Fruit fly (Drosophila melanogaster) whole organism, embryonic: Measurements from ENCODE around the gene dnc.

Source experiments
- Ada2b ChIP-seq: fragments of 200-800 bp; sonication (Bioruptor generic); IDR thresholded peaks from 2 replicates; pipeline ENCODE4 v1.3.6; 2022; ENCODE audit warnings: missing biosample characterization, missing genetic modification characterization
- Antp ChIP-seq: fragments of 200-800 bp; sonication (Bioruptor generic); optimal IDR thresholded peaks from 3 replicates; lab custom pipeline; 2016; ENCODE audit warnings: missing biosample characterization, missing genetic modification characterization
- Bgb ChIP-seq: fragments of 200-800 bp; sonication (Bioruptor generic); IDR thresholded peaks from 2 replicates; pipeline ENCODE4 v1.3.6; 2022; ENCODE audit warnings: missing biosample characterization, missing genetic modification characterization; ENCODE audit not compliant: partially characterized antibody
- CG10654 ChIP-seq: fragments of 200-800 bp; sonication (Bioruptor generic); optimal IDR thresholded peaks from 2 replicates; lab custom pipeline; 2016; ENCODE audit warnings: missing biosample characterization, missing genetic modification characterization
- CG11085 ChIP-seq: fragments of 200-800 bp; sonication (Bioruptor generic); IDR thresholded peaks from 2 replicates; pipeline ENCODE4 v1.3.6; 2022; ENCODE audit warnings: missing biosample characterization, missing genetic modification characterization
- CG11560 ChIP-seq: fragments of 200-800 bp; sonication (Bioruptor generic); IDR thresholded peaks from 3 replicates; pipeline ENCODE4 v1.3.6; 2022; ENCODE audit warnings: missing biosample characterization, missing genetic modification characterization
- CG11696 ChIP-seq: fragments of 200-800 bp; sonication (Bioruptor generic); IDR thresholded peaks from 2 replicates; pipeline ENCODE4 v1.3.6; 2022; ENCODE audit warnings: missing biosample characterization, missing genetic modification characterization
- CG13424 ChIP-seq: fragments of 200-800 bp; sonication (Bioruptor generic); optimal IDR thresholded peaks from 2 replicates; lab custom pipeline; 2019; ENCODE audit warnings: missing biosample characterization, mild to moderate bottlenecking, missing genetic modification characterization, moderate library complexity
- CG13894 ChIP-seq: fragments of 200-800 bp; sonication (Bioruptor generic); optimal IDR thresholded peaks from 3 replicates; lab custom pipeline; 2018; ENCODE audit warnings: missing biosample characterization, mild to moderate bottlenecking, missing genetic modification characterization, moderate library complexity
- CG2202 ChIP-seq: fragments of 200-800 bp; sonication (Bioruptor generic); optimal IDR thresholded peaks from 2 replicates; lab custom pipeline; 2018; ENCODE audit warnings: missing biosample characterization, mild to moderate bottlenecking, missing genetic modification characterization
- CG30403 ChIP-seq: fragments of 200-800 bp; sonication (Bioruptor generic); optimal IDR thresholded peaks from 3 replicates; lab custom pipeline; 2016; ENCODE audit warnings: missing biosample characterization, missing genetic modification characterization
- CG31224 ChIP-seq: fragments of 200-800 bp; sonication (Bioruptor generic); IDR thresholded peaks from 2 replicates; pipeline ENCODE4 v1.3.6; 2022; ENCODE audit warnings: missing biosample characterization, missing genetic modification characterization
- CG34376 ChIP-seq: fragments of 200-800 bp; sonication (Bioruptor generic); optimal IDR thresholded peaks from 2 replicates; lab custom pipeline; 2018; ENCODE audit warnings: missing biosample characterization, mild to moderate bottlenecking, missing genetic modification characterization
- CG4328 ChIP-seq: fragments of 200-800 bp; sonication (Bioruptor generic); optimal IDR thresholded peaks from 3 replicates; lab custom pipeline; 2017; ENCODE audit warnings: missing biosample characterization, missing genetic modification reagents, missing genetic modification characterization
- CG5180 ChIP-seq: fragments of 200-800 bp; sonication (Bioruptor generic); optimal IDR thresholded peaks from 3 replicates; lab custom pipeline; 2017; ENCODE audit warnings: missing biosample characterization, missing genetic modification characterization, mild to moderate bottlenecking, moderate library complexity, missing genetic modification reagents
- CG5245 ChIP-seq: fragments of 200-800 bp; sonication (Bioruptor generic); optimal IDR thresholded peaks from 3 replicates; lab custom pipeline; 2016; ENCODE audit warnings: missing biosample characterization, missing genetic modification characterization
- CG6254 ChIP-seq: fragments of 200-800 bp; sonication (Bioruptor generic); optimal IDR thresholded peaks from 3 replicates; lab custom pipeline; 2017; ENCODE audit warnings: mild to moderate bottlenecking, missing biosample characterization, missing genetic modification reagents, missing genetic modification characterization
- CG7271 ChIP-seq: fragments of 200-800 bp; sonication (Bioruptor generic); optimal IDR thresholded peaks from 2 replicates; lab custom pipeline; 2018; ENCODE audit warnings: missing biosample characterization, mild to moderate bottlenecking, missing genetic modification characterization, moderate library complexity
- CG8765 ChIP-seq: fragments of 200-800 bp; sonication (Bioruptor generic); IDR thresholded peaks from 2 replicates; pipeline ENCODE4 v1.3.6; 2022; ENCODE audit warnings: missing biosample characterization, missing genetic modification characterization
- CG9609 ChIP-seq: fragments of 200-800 bp; sonication (Bioruptor generic); optimal IDR thresholded peaks from 3 replicates; lab custom pipeline; 2016; ENCODE audit warnings: missing biosample characterization, missing genetic modification characterization
- CoRest ChIP-seq: fragments of 200-800 bp; sonication (Bioruptor generic); optimal IDR thresholded peaks from 3 replicates; lab custom pipeline; 2018; ENCODE audit warnings: missing biosample characterization, mild to moderate bottlenecking, missing genetic modification characterization, moderate library complexity
- Drgx ChIP-seq: fragments of 200-800 bp; sonication (Bioruptor generic); IDR thresholded peaks from 2 replicates; pipeline ENCODE4 v1.3.6; 2022; ENCODE audit warnings: missing biosample characterization, missing genetic modification characterization
- ERR ChIP-seq: fragments of 200-800 bp; sonication (Bioruptor generic); optimal IDR thresholded peaks from 2 replicates; lab custom pipeline; 2016; ENCODE audit warnings: missing biosample characterization, missing genetic modification characterization
- HmgZ ChIP-seq: fragments of 200-800 bp; sonication (Bioruptor generic); optimal IDR thresholded peaks from 2 replicates; lab custom pipeline; 2018; ENCODE audit warnings: missing biosample characterization, mild to moderate bottlenecking, missing genetic modification characterization
- Mrtf ChIP-seq: fragments of 200-800 bp; sonication (Bioruptor generic); IDR thresholded peaks from 3 replicates; pipeline ENCODE4 v1.3.6; 2022; ENCODE audit warnings: missing biosample characterization, missing genetic modification characterization
- Ptx1 ChIP-seq: fragments of 200-800 bp; sonication (Bioruptor generic); IDR thresholded peaks from 2 replicates; pipeline ENCODE4 v1.3.6; 2022; ENCODE audit warnings: missing biosample characterization, missing genetic modification characterization
- Rfx ChIP-seq: fragments of 200-800 bp; sonication (Bioruptor generic); IDR thresholded peaks from 2 replicates; pipeline ENCODE4 v1.3.6; 2022; ENCODE audit warnings: missing biosample characterization, missing genetic modification characterization
- YL-1 ChIP-seq: fragments of 200-800 bp; sonication (Bioruptor generic); optimal IDR thresholded peaks from 3 replicates; lab custom pipeline; 2017; ENCODE audit warnings: missing biosample characterization, mild to moderate bottlenecking, missing genetic modification characterization
- ara ChIP-seq: fragments of 200-800 bp; sonication (Bioruptor generic); IDR thresholded peaks from 2 replicates; pipeline ENCODE4 v1.3.6; 2022; ENCODE audit warnings: missing biosample characterization, missing genetic modification characterization
- ase ChIP-seq: fragments of 200-800 bp; sonication (Bioruptor generic); IDR thresholded peaks from 3 replicates; pipeline ENCODE4 v1.3.6; 2022; ENCODE audit warnings: missing biosample characterization, missing genetic modification characterization
- cas ChIP-seq: fragments of 200-800 bp; sonication (Bioruptor generic); IDR thresholded peaks from 2 replicates; pipeline ENCODE4 v1.3.6; 2022; ENCODE audit warnings: missing biosample characterization, missing genetic modification characterization
- cato ChIP-seq: fragments of 200-800 bp; sonication (Bioruptor generic); optimal IDR thresholded peaks from 2 replicates; lab custom pipeline; 2016; ENCODE audit warnings: missing biosample characterization, missing genetic modification characterization, borderline replicate concordance
- chinmo ChIP-seq: fragments of 200-800 bp; sonication (Bioruptor generic); IDR thresholded peaks from 4 replicates; pipeline ENCODE4 v1.3.6; 2022; ENCODE audit warnings: missing biosample characterization, missing genetic modification characterization; ENCODE audit not compliant: partially characterized antibody
- chm ChIP-seq: fragments of 200-800 bp; sonication (Bioruptor generic); IDR thresholded peaks from 2 replicates; pipeline ENCODE4 v1.3.6; 2022; ENCODE audit warnings: missing biosample characterization, missing genetic modification characterization
- disco-r ChIP-seq: fragments of 200-800 bp; sonication (Bioruptor generic); optimal IDR thresholded peaks from 2 replicates; lab custom pipeline; 2016; ENCODE audit warnings: missing biosample characterization, missing genetic modification characterization
- dmrt11E ChIP-seq: fragments of 200-800 bp; sonication (Bioruptor generic); optimal IDR thresholded peaks from 3 replicates; lab custom pipeline; 2018; ENCODE audit warnings: missing biosample characterization, mild to moderate bottlenecking, missing genetic modification characterization, moderate library complexity
- emc ChIP-seq: fragments of 200-800 bp; sonication (Bioruptor generic); optimal IDR thresholded peaks from 2 replicates; lab custom pipeline; 2016; ENCODE audit warnings: missing biosample characterization, missing genetic modification characterization
- en ChIP-seq: fragments of 200-800 bp; sonication (Bioruptor generic); optimal IDR thresholded peaks from 2 replicates; lab custom pipeline; 2016; ENCODE audit warnings: missing biosample characterization, missing genetic modification characterization
- grau ChIP-seq: fragments of 200-800 bp; optimal IDR thresholded peaks from 3 replicates; lab custom pipeline; 2019; ENCODE audit warnings: missing biosample characterization, mild to moderate bottlenecking, missing genetic modification characterization, moderate library complexity
- gsb-n ChIP-seq: fragments of 200-800 bp; sonication (Bioruptor generic); optimal IDR thresholded peaks from 3 replicates; lab custom pipeline; 2018; ENCODE audit warnings: missing biosample characterization, mild to moderate bottlenecking, missing genetic modification characterization
- mam ChIP-seq: fragments of 200-800 bp; sonication (Bioruptor generic); optimal IDR thresholded peaks from 3 replicates; lab custom pipeline; 2016; ENCODE audit warnings: missing biosample characterization, missing genetic modification characterization
- mirr ChIP-seq: fragments of 200-800 bp; sonication (Bioruptor generic); optimal IDR thresholded peaks from 3 replicates; lab custom pipeline; 2018; ENCODE audit warnings: missing biosample characterization, mild to moderate bottlenecking, missing genetic modification characterization
- nerfin-2 ChIP-seq: fragments of 200-800 bp; sonication (Bioruptor generic); IDR thresholded peaks from 2 replicates; pipeline ENCODE4 v1.3.6; 2022; ENCODE audit warnings: missing biosample characterization, missing genetic modification characterization; ENCODE audit not compliant: partially characterized antibody
- p53 ChIP-seq: fragments of 200-800 bp; sonication (Bioruptor generic); optimal IDR thresholded peaks from 2 replicates; lab custom pipeline; 2016; ENCODE audit warnings: missing biosample characterization, missing genetic modification characterization
- pho ChIP-seq: fragments of 200-800 bp; sonication (Bioruptor generic); optimal IDR thresholded peaks from 2 replicates; lab custom pipeline; 2016; ENCODE audit warnings: missing biosample characterization, missing genetic modification characterization
- so ChIP-seq: fragments of 200-800 bp; sonication (Bioruptor generic); IDR thresholded peaks from 3 replicates; pipeline ENCODE4 v1.3.6; 2022; ENCODE audit warnings: missing biosample characterization, missing genetic modification characterization
- sob ChIP-seq: fragments of 200-800 bp; sonication (Bioruptor generic); IDR thresholded peaks from 2 replicates; pipeline ENCODE4 v1.3.6; 2022; ENCODE audit warnings: missing biosample characterization, missing genetic modification characterization
- toy ChIP-seq: fragments of 200-800 bp; sonication (Bioruptor generic); IDR thresholded peaks from 2 replicates; pipeline ENCODE4 v1.3.6; 2022; ENCODE audit warnings: missing biosample characterization, missing genetic modification characterization
- trem ChIP-seq: fragments of 200-800 bp; optimal IDR thresholded peaks from 3 replicates; lab custom pipeline; 2019; ENCODE audit warnings: missing biosample characterization, mild to moderate bottlenecking, missing genetic modification characterization, moderate library complexity
- tx ChIP-seq: fragments of 200-800 bp; sonication (Bioruptor generic); optimal IDR thresholded peaks from 2 replicates; lab custom pipeline; 2016; ENCODE audit warnings: missing biosample characterization, missing genetic modification characterization
- z ChIP-seq: fragments of 200-800 bp; sonication (Bioruptor generic); IDR thresholded peaks from 3 replicates; pipeline ENCODE4 v1.3.6; 2022; ENCODE audit warnings: missing biosample characterization, missing genetic modification characterization

The dnc gene

dm6 chrX:3328980-3329379, 152.7 kb downstream of the dnc start (continued):
- TF ChIP-seq Mrtf (GFP tag; lab: Robert Waterston, UW), result peak; percentile 87
- TF ChIP-seq dmrt11E (tag; lab: Kevin White, UChicago), result no peak
- TF ChIP-seq HmgZ, result peak; percentile 65
- TF ChIP-seq en (GFP tag; lab: Kevin White, UChicago), result peak; percentile 10
- TF ChIP-seq Antp (GFP tag; lab: Kevin White, UChicago), result peak; percentile 60
- TF ChIP-seq Drgx (GFP tag; lab: Robert Waterston, UW), result peak; percentile 92
- 0 out of 3 replicates have a peak, but pooled peaks have one; percentile 21 for TF ChIP-seq z (GFP tag; lab: Robert Waterston, UW)
- TF ChIP-seq CG7271, result no peak
- TF ChIP-seq pho (GFP tag; lab: Kevin White, UChicago), result peak; percentile 65
- 0 out of 2 replicates have a peak, but pooled peaks have one; percentile 56 for TF ChIP-seq cas (GFP tag; lab: Robert Waterston, UW)
- TF ChIP-seq disco-r (GFP tag; lab: Kevin White, UChicago), result peak; percentile 23
- no peak for TF ChIP-seq Bgb (GFP tag; lab: Robert Waterston, UW)
- peak; percentile 67 for TF ChIP-seq mam (GFP tag; lab: Kevin White, UChicago)
- TF ChIP-seq toy (GFP tag; lab: Robert Waterston, UW), result peak; percentile 65; the same call in 1 of the 2 replicates
- peak; percentile 48 for TF ChIP-seq CG10654 (GFP tag; lab: Kevin White, UChicago)
- TF ChIP-seq so (GFP tag; lab: Robert Waterston, UW), result peak; percentile 89
- peak; percentile 67 for TF ChIP-seq mirr
- TF ChIP-seq CG11696, result peak; percentile 72
- TF ChIP-seq ase (GFP tag; lab: Robert Waterston, UW), result peak; percentile 77; the same call in 2 of the 3 replicates
- no peak for TF ChIP-seq gsb-n
- no peak; the same call in 1 of the 2 replicates for TF ChIP-seq CG8765 (GFP tag; lab: Robert Waterston, UW)
- peak; percentile 84 for TF ChIP-seq CG13424
- TF ChIP-seq CG5180, result peak; percentile 63
- TF ChIP-seq CoRest (tag; lab: Kevin White, UChicago), result peak; percentile 70
- peak; percentile 72 for TF ChIP-seq CG4328 (GFP tag; lab: Kevin White, UChicago)
- peak; percentile 69 for TF ChIP-seq grau (tag; lab: Kevin White, UChicago)
- TF ChIP-seq trem (tag; lab: Kevin White, UChicago), result no peak
- TF ChIP-seq CG9609, result peak; percentile 54
- TF ChIP-seq CG5245, result peak; percentile 43
- peak; percentile 93 for TF ChIP-seq Rfx (GFP tag; lab: Robert Waterston, UW)
- TF ChIP-seq CG2202 (tag; lab: Kevin White, UChicago), result no peak
- no peak for TF ChIP-seq CG11560
- peak; percentile 88 for TF ChIP-seq Ada2b (GFP tag; lab: Robert Waterston, UW)
- TF ChIP-seq CG31224 (GFP tag; lab: Robert Waterston, UW), result peak; percentile 63
- TF ChIP-seq tx (GFP tag; lab: Kevin White, UChicago), result peak; percentile 39
- peak; percentile 17 for TF ChIP-seq p53 (GFP tag; lab: Kevin White, UChicago)
- TF ChIP-seq Ptx1 (GFP tag; lab: Robert Waterston, UW), result peak; percentile 80
- peak; percentile 55 for TF ChIP-seq emc (GFP tag; lab: Kevin White, UChicago)
- peak; percentile 81 for TF ChIP-seq sob (GFP tag; lab: Robert Waterston, UW)
- peak; percentile 64 for TF ChIP-seq CG34376 (GFP tag; lab: Kevin White, UChicago)
- TF ChIP-seq CG11085, result no peak
- peak; percentile 29 for TF ChIP-seq cato (GFP tag; lab: Kevin White, UChicago)
- TF ChIP-seq chm, result no peak; the same call in 1 of the 2 replicates
- TF ChIP-seq nerfin-2 (GFP tag; lab: Robert Waterston, UW), result no peak
- TF ChIP-seq chinmo, result 0 out of 4 replicates have a peak, but pooled peaks have one; percentile 38
- TF ChIP-seq ERR (GFP tag; lab: Kevin White, UChicago), result peak; percentile 47
- peak; percentile 69; the same call in 1 of the 2 replicates for TF ChIP-seq ara (GFP tag; lab: Robert Waterston, UW)
- no peak for TF ChIP-seq YL-1
- TF ChIP-seq CG30403 (GFP tag; lab: Kevin White, UChicago), result peak; percentile 76
- TF ChIP-seq CG13894, result peak; percentile 72
- peak; percentile 45 for TF ChIP-seq CG6254 (GFP tag; lab: Kevin White, UChicago)
